Worm (Caenorhabditis elegans): ENCODE results near the gene K08E4.3.

The K08E4.3 gene

DNA sequence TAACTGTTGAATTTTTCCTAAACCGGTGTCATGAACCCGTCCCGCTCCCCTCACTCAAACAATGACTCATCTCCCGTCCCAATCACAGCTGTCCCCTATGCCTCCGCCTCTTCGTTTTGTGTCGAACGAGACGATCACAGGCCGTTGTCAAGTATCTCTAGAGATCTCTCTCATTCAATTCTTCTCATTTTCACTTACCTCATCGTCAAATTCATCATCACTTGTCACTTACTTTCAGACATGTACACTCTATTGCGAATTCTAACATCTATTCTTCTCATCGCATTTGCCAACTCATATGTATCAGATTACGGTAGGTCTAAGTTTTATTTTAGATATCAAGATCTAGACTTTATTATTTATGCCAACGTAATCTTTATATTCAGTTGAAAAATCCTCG lies at the start of gene K08E4.3:
Gene K08E4.3 (plus strand): TSS at position 235 of the 400 bp plus-strand sequence.
- TF ChIP-seq hlh-1 (tag; optimal IDR thresholded peaks at IDR 0.05) (peak; percentile 30), unc-62 (GFP tag; optimal IDR thresholded peaks at IDR 0.05) (peak; percentile 77), nhr-28 (tag; optimal IDR thresholded peaks at IDR 0.05) (no peak), sptf-1 (tag; optimal IDR thresholded peaks at IDR 0.05) (no peak), elt-3 (tag; optimal IDR thresholded peaks at IDR 0.05) (no peak), snpc-4 (tag; optimal IDR thresholded peaks at IDR 0.05) (no peak), unc-120 (tag; optimal IDR thresholded peaks at IDR 0.05; ENCODE audit: poor library complexity, severe bottlenecking) (peak; percentile 18)

ce11 chrIV:12009046-12009674 lies 48.4 kb upstream of the K08E4.3 start:
- no peak for TF ChIP-seq sptf-1 (tag; optimal IDR thresholded peaks at IDR 0.05)
- TF ChIP-seq zip-8 (tag; optimal IDR thresholded peaks at IDR 0.05), result no peak
- no peak for TF ChIP-seq pha-4 (tag; optimal IDR thresholded peaks at IDR 0.05)
- no peak for TF ChIP-seq M03D4.4 (tag; optimal IDR thresholded peaks at IDR 0.05)
- TF ChIP-seq unc-39 (tag; optimal IDR thresholded peaks at IDR 0.05), result no peak
- no peak for TF ChIP-seq unc-120 (tag; optimal IDR thresholded peaks at IDR 0.05; ENCODE audit: poor library complexity, severe bottlenecking)
- TF ChIP-seq tbx-8 (GFP tag; optimal IDR thresholded peaks at IDR 0.05), result no peak
- TF ChIP-seq flh-1 (GFP tag; optimal IDR thresholded peaks at IDR 0.05), result no peak

- TF ChIP-seq drap-1 (GFP tag; optimal IDR thresholded peaks at IDR 0.05) (peak; percentile 1), hlh-1 (tag; optimal IDR thresholded peaks at IDR 0.05) (peak; percentile 89), nhr-12 (tag; optimal IDR thresholded peaks at IDR 0.05) (no peak), unc-62 (GFP tag; optimal IDR thresholded peaks at IDR 0.05) (peak; percentile 65), elt-1 (tag; optimal IDR thresholded peaks at IDR 0.05; ENCODE audit: borderline replicate concordance, insufficient read depth) (no peak), M03D4.4 (tag; optimal IDR thresholded peaks at IDR 0.05) (peak; percentile 39), unc-120 (tag; optimal IDR thresholded peaks at IDR 0.05; ENCODE audit: poor library complexity, severe bottlenecking) (peak; percentile 96), ham-2 (GFP tag; optimal IDR thresholded peaks at IDR 0.05) (no peak)
Observed at ce11 chrIV:12010377-12010776, 47.2 kb upstream of the K08E4.3 start.

DNA sequence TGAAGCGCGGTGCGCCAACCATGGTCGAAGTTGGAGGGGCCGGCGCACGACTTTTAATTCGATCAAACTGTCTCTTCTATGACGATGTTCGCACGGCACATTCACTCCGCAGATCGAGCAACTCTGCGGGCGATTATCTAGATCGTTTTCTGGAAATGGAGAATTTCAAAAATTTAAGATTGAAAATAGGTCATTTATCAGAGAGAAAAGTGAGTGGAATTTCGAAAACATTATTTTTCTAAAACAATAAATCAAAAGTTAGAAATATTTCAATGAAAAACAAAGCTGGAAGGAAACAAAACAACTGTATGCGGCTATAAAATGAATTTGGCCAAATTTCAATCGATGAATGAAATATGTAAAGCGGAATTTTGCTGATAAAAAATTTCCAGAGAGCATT lies 46.7 kb upstream of the K08E4.3 start, which contains the start of the genes ZK617.26 and unc-22:
Gene ZK617.26 (minus strand): TSS at position 101 of the 400 bp plus-strand sequence.
Gene unc-22 (minus strand): TSS at position 149 of the 400 bp plus-strand sequence.
- TF ChIP-seq tbx-8 (GFP tag; optimal IDR thresholded peaks at IDR 0.05) (no peak), unc-120 (tag; optimal IDR thresholded peaks at IDR 0.05; ENCODE audit: poor library complexity, severe bottlenecking) (no peak), mep-1 (tag; optimal IDR thresholded peaks at IDR 0.05) (no peak), nhr-76 (tag; optimal IDR thresholded peaks at IDR 0.05) (no peak), snpc-4 (tag; optimal IDR thresholded peaks at IDR 0.05) (no peak), cnd-1 (tag; optimal IDR thresholded peaks at IDR 0.05) (no peak), nhr-12 (tag; optimal IDR thresholded peaks at IDR 0.05) (no peak), pha-4 (tag; optimal IDR thresholded peaks at IDR 0.05) (no peak), blmp-1 (tag; optimal IDR thresholded peaks at IDR 0.05) (no peak), sptf-1 (tag; optimal IDR thresholded peaks at IDR 0.05) (no peak), elt-3 (tag; optimal IDR thresholded peaks at IDR 0.05) (no peak), zip-8 (tag; optimal IDR thresholded peaks at IDR 0.05) (no peak), ces-1 (GFP tag; optimal IDR thresholded peaks at IDR 0.05) (no peak), lsy-2 (tag; optimal IDR thresholded peaks at IDR 0.05) (no peak), M03D4.4 (tag; optimal IDR thresholded peaks at IDR 0.05) (no peak), ham-2 (GFP tag; optimal IDR thresholded peaks at IDR 0.05) (no peak), drap-1 (GFP tag; optimal IDR thresholded peaks at IDR 0.05) (no peak), bed-3 (GFP tag; optimal IDR thresholded peaks at IDR 0.05) (no peak), unc-62 (GFP tag; optimal IDR thresholded peaks at IDR 0.05) (no peak), ceh-83 (GFP tag; optimal IDR thresholded peaks at IDR 0.05) (no peak)

- TF ChIP-seq mls-2 (tag; optimal IDR thresholded peaks at IDR 0.05) (no peak), snpc-4 (tag; optimal IDR thresholded peaks at IDR 0.05) (no peak), unc-62 (GFP tag; optimal IDR thresholded peaks at IDR 0.05) (peak; percentile 90), ham-2 (GFP tag; optimal IDR thresholded peaks at IDR 0.05) (no peak), nhr-12 (tag; optimal IDR thresholded peaks at IDR 0.05) (no peak), tbx-8 (GFP tag; optimal IDR thresholded peaks at IDR 0.05) (no peak), ceh-43 (GFP tag; optimal IDR thresholded peaks at IDR 0.05) (no peak), mab-5 (tag; optimal IDR thresholded peaks at IDR 0.05) (no peak), ztf-11 (tag; optimal IDR thresholded peaks at IDR 0.05) (no peak), elt-1 (tag; optimal IDR thresholded peaks at IDR 0.05; ENCODE audit: borderline replicate concordance, insufficient read depth) (no peak), cnd-1 (tag; optimal IDR thresholded peaks at IDR 0.05) (no peak), pha-4 (tag; optimal IDR thresholded peaks at IDR 0.05) (no peak), sem-2 (GFP tag; optimal IDR thresholded peaks at IDR 0.05) (no peak), ces-1 (GFP tag; optimal IDR thresholded peaks at IDR 0.05) (no peak), blmp-1 (tag; optimal IDR thresholded peaks at IDR 0.05) (no peak), drap-1 (GFP tag; optimal IDR thresholded peaks at IDR 0.05) (peak; percentile 7), unc-120 (tag; optimal IDR thresholded peaks at IDR 0.05; ENCODE audit: poor library complexity, severe bottlenecking) (peak; percentile 89), hlh-1 (tag; optimal IDR thresholded peaks at IDR 0.05) (no peak), lin-32 (GFP tag; optimal IDR thresholded peaks at IDR 0.05) (no peak), bed-3 (GFP tag; optimal IDR thresholded peaks at IDR 0.05) (no peak), M03D4.4 (tag; optimal IDR thresholded peaks at IDR 0.05) (no peak), unc-39 (tag; optimal IDR thresholded peaks at IDR 0.05) (no peak)
Observed at ce11 chrIV:12012439-12013003, 45.0 kb upstream of the K08E4.3 start.
